Worm (Caenorhabditis elegans): ENCODE data around the gene D1022.9.

DNA sequence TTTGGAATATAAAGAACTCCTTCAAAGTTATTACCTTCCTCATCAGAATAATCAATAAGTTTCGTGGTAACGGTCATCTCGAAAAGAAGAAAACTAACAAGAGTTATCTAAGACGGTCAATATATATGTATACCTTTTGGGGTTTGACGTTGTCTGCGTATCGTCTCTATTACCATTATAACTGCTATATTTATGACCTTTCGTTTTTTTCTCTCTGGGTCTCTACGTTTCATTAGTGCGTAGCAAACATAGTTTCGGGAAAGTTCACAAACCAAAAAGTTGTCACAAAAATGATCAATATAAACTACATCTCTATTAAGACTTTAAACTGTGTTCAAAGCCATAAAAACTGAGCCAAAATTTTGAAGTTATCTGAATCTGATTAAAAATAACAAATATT lies 32.3 kb downstream of the D1022.9 start, which contains the start of gene D1022.4:
- TF ChIP-seq mxl-2 (GFP tag; conservative IDR thresholded peaks at IDR 0.05): no peak
- TF ChIP-seq egl-43 (GFP tag; IDR thresholded peaks at IDR 0.05): no peak
- peak in 1 of 2 experiments; percentile 32 for TF ChIP-seq lsy-2 (tag; optimal IDR thresholded peaks at IDR 0.05)
- no peak for TF ChIP-seq ama-1 (optimal IDR thresholded peaks at IDR 0.05)
- peak; percentile 19 for TF ChIP-seq hlh-30 (tag; optimal IDR thresholded peaks at IDR 0.05; ENCODE audit: insufficient read depth)
- TF ChIP-seq unc-62 (GFP tag; optimal IDR thresholded peaks at IDR 0.05 in 1 of 2): no peak
- no peak for TF ChIP-seq unc-62 (tag; optimal IDR thresholded peaks at IDR 0.05)

All from whole organism, L4 larva.